Worm (Caenorhabditis elegans) whole organism, L1 larva: ENCODE results near the gene idpc-7.

Experiments used
- C16A3.4 ChIP-seq: fragments of 150-350 bp; optimal IDR thresholded peaks from 2 replicates; lab custom pipeline; 2014; ENCODE audit warnings: missing biosample characterization, missing genetic modification characterization
- C34B4.2 ChIP-seq: sonication (generic microtip); optimal IDR thresholded peaks from 2 replicates; lab custom pipeline; 2017; ENCODE audit warnings: mild to moderate bottlenecking, missing genetic modification characterization, missing compliant biosample characterization
- Y116A8C.19 ChIP-seq: sonication (generic microtip); optimal IDR thresholded peaks from 2 replicates; lab custom pipeline; 2016; ENCODE audit warnings: missing compliant biosample characterization, missing genetic modification characterization, borderline replicate concordance
- alr-1 ChIP-seq: fragments of 200-800 bp; sonication (Bioruptor generic); optimal IDR thresholded peaks from 2 replicates; lab custom pipeline; 2018; ENCODE audit warnings: borderline replicate concordance, mild to moderate bottlenecking, missing genetic modification characterization, missing compliant biosample characterization
- aly-2 ChIP-seq: fragments of 150-350 bp; optimal IDR thresholded peaks from 2 replicates; lab custom pipeline; 2014; ENCODE audit warnings: missing biosample characterization, missing genetic modification characterization
- ama-1 ChIP-seq: fragments of 150-350 bp; optimal IDR thresholded peaks from 2 replicates; lab custom pipeline; 2014
- blmp-1 ChIP-seq: fragments of 150-350 bp; optimal IDR thresholded peaks from 2 replicates; lab custom pipeline; 2014; ENCODE audit warnings: missing biosample characterization, missing genetic modification characterization
- ceh-82 ChIP-seq, 3 experiments: fragments of 150-350 bp in 1 of 3; sonication (generic microtip) in 2 of 3; optimal IDR thresholded peaks; 2 replicates each; lab custom pipeline; 2014 to 2017; ENCODE audit warnings: missing biosample characterization in 3 of 3, missing genetic modification characterization in 3 of 3
- ceh-90 ChIP-seq: sonication (generic microtip); optimal IDR thresholded peaks from 2 replicates; lab custom pipeline; 2016; ENCODE audit warnings: missing genetic modification characterization, missing compliant biosample characterization
- dsc-1 ChIP-seq: sonication (generic microtip); optimal IDR thresholded peaks from 2 replicates; lab custom pipeline; 2016; ENCODE audit warnings: mild to moderate bottlenecking, missing genetic modification characterization, missing compliant biosample characterization
- efl-1 ChIP-seq, 4 experiments: fragments of 150-350 bp; optimal IDR thresholded peaks in 3 of 4; peaks in 1 of 4; 1 replicate in 1 of 4; 2 replicates in 3 of 4; lab custom pipeline; 2014; ENCODE audit warnings: missing biosample characterization in 2 of 4, missing genetic modification characterization in 2 of 4, missing genetic modification reagents in 2 of 4
- efl-3 ChIP-seq: fragments of 200-800 bp; sonication (Bioruptor generic); optimal IDR thresholded peaks from 2 replicates; lab custom pipeline; 2018; ENCODE audit warnings: mild to moderate bottlenecking, missing genetic modification characterization, missing compliant biosample characterization
- egl-13 ChIP-seq: sonication (generic microtip); optimal IDR thresholded peaks from 2 replicates; lab custom pipeline; 2016; ENCODE audit warnings: missing genotype, missing genetic modification reagents, missing genetic modification characterization, missing compliant biosample characterization
- egl-27 ChIP-seq, 2 experiments: fragments of 150-350 bp in 1 of 2; sonication (generic microtip); optimal IDR thresholded peaks; 3 replicates each; lab custom pipeline; 2017 to 2018; ENCODE audit warnings: missing biosample characterization in 2 of 2, missing genetic modification characterization in 2 of 2, missing genetic modification reagents in 2 of 2
- elt-3 ChIP-seq, 6 experiments: fragments of 150-350 bp in 1 of 6; sonication (generic microtip); optimal IDR thresholded peaks; 2 replicates each; lab custom pipeline; 2017 to 2018; ENCODE audit warnings: missing biosample characterization in 6 of 6, missing genetic modification characterization in 6 of 6, inconsistent platforms in 1 of 6
- fkh-10 ChIP-seq: sonication (generic microtip); optimal IDR thresholded peaks from 2 replicates; lab custom pipeline; 2017; ENCODE audit warnings: missing biosample characterization, missing genetic modification reagents, missing genetic modification characterization
- fkh-4 ChIP-seq: sonication (generic microtip); optimal IDR thresholded peaks from 2 replicates; lab custom pipeline; 2016; ENCODE audit warnings: missing compliant biosample characterization, missing genetic modification characterization, borderline replicate concordance
- fos-1 ChIP-seq: fragments of 150-350 bp; optimal IDR thresholded peaks from 2 replicates; lab custom pipeline; 2014; ENCODE audit warnings: missing biosample characterization, missing genetic modification characterization
- irx-1 ChIP-seq: sonication (generic microtip); optimal IDR thresholded peaks from 2 replicates; lab custom pipeline; 2016; ENCODE audit warnings: missing genetic modification characterization, missing compliant biosample characterization
- isw-1 ChIP-seq: fragments of 200-800 bp; sonication (Bioruptor generic); IDR thresholded peaks from 2 replicates; pipeline ENCODE4 v1.3.6; 2022; ENCODE audit warnings: missing genetic modification characterization, missing compliant biosample characterization
- jun-1 ChIP-seq: fragments of 150-350 bp; optimal IDR thresholded peaks from 2 replicates; lab custom pipeline; 2014; ENCODE audit warnings: missing biosample characterization, missing genetic modification reagents, missing genetic modification characterization
- lin-14 ChIP-seq: fragments of 200-800 bp; sonication (Bioruptor generic); optimal IDR thresholded peaks from 2 replicates; lab custom pipeline; 2018; ENCODE audit warnings: mild to moderate bottlenecking, missing genetic modification characterization, moderate library complexity, missing compliant biosample characterization
- lin-15B ChIP-seq: fragments of 150-350 bp; sonication (generic microtip); optimal IDR thresholded peaks from 3 replicates; lab custom pipeline; 2014; ENCODE audit warnings: missing biosample characterization, missing genetic modification characterization
- lin-35 ChIP-seq, 2 experiments: fragments of 150-350 bp; optimal IDR thresholded peaks; 2 replicates each; lab custom pipeline; 2014; ENCODE audit warnings: missing biosample characterization in 2 of 2, missing genetic modification characterization in 2 of 2, missing genetic modification reagents in 2 of 2
- lin-39 ChIP-seq: fragments of 150-350 bp; optimal IDR thresholded peaks from 2 replicates; lab custom pipeline; 2014; ENCODE audit warnings: missing biosample characterization, missing genetic modification reagents, missing genetic modification characterization
- mef-2 ChIP-seq: fragments of 150-350 bp; optimal IDR thresholded peaks from 2 replicates; lab custom pipeline; 2014; ENCODE audit warnings: missing biosample characterization, missing genetic modification characterization
- mep-1 ChIP-seq: fragments of 150-350 bp; optimal IDR thresholded peaks from 2 replicates; lab custom pipeline; 2014; ENCODE audit warnings: missing biosample characterization, missing genetic modification characterization
- nhr-20 ChIP-seq: sonication (generic microtip); optimal IDR thresholded peaks from 2 replicates; lab custom pipeline; 2016; ENCODE audit warnings: mild to moderate bottlenecking, missing genetic modification characterization, missing compliant biosample characterization
- nhr-47 ChIP-seq: sonication (generic microtip); optimal IDR thresholded peaks from 2 replicates; lab custom pipeline; 2016; ENCODE audit warnings: mild to moderate bottlenecking, missing genetic modification characterization, moderate library complexity, missing compliant biosample characterization
- nhr-71 ChIP-seq: sonication (generic microtip); optimal IDR thresholded peaks from 2 replicates; lab custom pipeline; 2016; ENCODE audit warnings: mild to moderate bottlenecking, missing genetic modification characterization, moderate library complexity, missing compliant biosample characterization
- nhr-76 ChIP-seq: sonication (generic microtip); optimal IDR thresholded peaks from 2 replicates; lab custom pipeline; 2017; ENCODE audit warnings: missing biosample characterization, missing genetic modification characterization
- nhr-84 ChIP-seq: sonication (generic microtip); optimal IDR thresholded peaks from 2 replicates; lab custom pipeline; 2017; ENCODE audit warnings: missing biosample characterization, missing genetic modification characterization
- nhr-85 ChIP-seq: sonication (generic microtip); peaks from one replicate; lab custom pipeline; 2016; ENCODE audit warnings: missing genetic modification characterization, inconsistent platforms, missing compliant biosample characterization
- nhr-90 ChIP-seq: sonication (generic microtip); optimal IDR thresholded peaks from 2 replicates; lab custom pipeline; 2016; ENCODE audit warnings: mild to moderate bottlenecking, missing genetic modification characterization, missing compliant biosample characterization; ENCODE audit not compliant: poor library complexity
- pax-3 ChIP-seq: fragments of 200-800 bp; sonication (Bioruptor generic); optimal IDR thresholded peaks from 2 replicates; lab custom pipeline; 2018; ENCODE audit warnings: mild to moderate bottlenecking, missing genetic modification characterization, moderate library complexity, missing compliant biosample characterization
- pqm-1 ChIP-seq: sonication (generic microtip); optimal IDR thresholded peaks from 3 replicates; lab custom pipeline; 2017; ENCODE audit warnings: missing biosample characterization, missing genetic modification characterization
- snpc-4 ChIP-seq: fragments of 150-350 bp; optimal IDR thresholded peaks from 2 replicates; lab custom pipeline; 2014; ENCODE audit warnings: missing biosample characterization, missing genetic modification characterization
- snu-23 ChIP-seq: sonication (generic microtip); optimal IDR thresholded peaks from 2 replicates; lab custom pipeline; 2016; ENCODE audit warnings: missing genetic modification characterization, missing compliant biosample characterization
- swsn-7 ChIP-seq: sonication (generic microtip); optimal IDR thresholded peaks from 2 replicates; lab custom pipeline; 2016; ENCODE audit warnings: missing genetic modification characterization, missing compliant biosample characterization
- unc-30 ChIP-seq: sonication (generic microtip); optimal IDR thresholded peaks from 2 replicates; lab custom pipeline; 2017; ENCODE audit warnings: missing biosample characterization, missing genetic modification characterization
- unc-98 ChIP-seq: fragments of 200-800 bp; sonication (Bioruptor generic); IDR thresholded peaks from 2 replicates; pipeline ENCODE4 v1.3.6; 2022; ENCODE audit warnings: missing genetic modification characterization, missing compliant biosample characterization
- vab-15 ChIP-seq: sonication (generic microtip); optimal IDR thresholded peaks from 2 replicates; lab custom pipeline; 2017; ENCODE audit warnings: missing genotype, mild to moderate bottlenecking, missing genetic modification characterization, missing compliant biosample characterization
- xbp-1 ChIP-seq: sonication (generic microtip); optimal IDR thresholded peaks from 2 replicates; lab custom pipeline; 2016; ENCODE audit warnings: missing genetic modification characterization, missing compliant biosample characterization
- zag-1 ChIP-seq: fragments of 150-350 bp; optimal IDR thresholded peaks from 2 replicates; lab custom pipeline; 2014; ENCODE audit warnings: missing biosample characterization, missing genetic modification characterization
- ztf-11 ChIP-seq, 2 experiments: sonication (generic microtip); optimal IDR thresholded peaks; 2 replicates each; lab custom pipeline; 2016 to 2017; ENCODE audit warnings: missing genetic modification characterization in 2 of 2, missing biosample characterization in 1 of 2, missing compliant biosample characterization in 1 of 2

idpc-7 gene

DNA sequence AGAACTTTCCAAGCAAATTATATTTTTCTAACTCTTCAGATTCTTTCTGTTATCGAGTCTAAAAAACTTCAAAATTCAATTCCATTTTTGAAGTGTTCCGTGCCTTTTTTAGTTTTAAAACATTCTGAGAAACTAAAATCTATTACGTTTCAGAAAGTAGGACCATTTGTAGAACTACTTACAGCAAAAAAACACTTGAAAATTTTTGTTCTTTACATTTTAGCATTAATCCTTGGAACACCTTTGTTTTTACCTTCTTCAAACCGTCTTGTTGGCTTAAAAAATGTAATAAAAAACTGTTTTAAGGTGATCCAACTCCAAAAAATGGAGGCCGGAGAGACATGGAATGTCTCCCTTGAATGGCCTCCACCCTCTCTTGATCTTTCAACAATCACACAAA lies 10.6 kb downstream of the idpc-7 start, which contains the start of gene dop-2:
Gene dop-2 (plus strand): TSS at position 301 of the 400 bp plus-strand sequence.
- TF ChIP-seq jun-1 (tag; lab: Kevin White, UChicago) (no peak), aly-2 (tag; lab: Kevin White, UChicago) (no peak), nhr-90 (tag; lab: Kevin White, UChicago) (no peak)

DNA sequence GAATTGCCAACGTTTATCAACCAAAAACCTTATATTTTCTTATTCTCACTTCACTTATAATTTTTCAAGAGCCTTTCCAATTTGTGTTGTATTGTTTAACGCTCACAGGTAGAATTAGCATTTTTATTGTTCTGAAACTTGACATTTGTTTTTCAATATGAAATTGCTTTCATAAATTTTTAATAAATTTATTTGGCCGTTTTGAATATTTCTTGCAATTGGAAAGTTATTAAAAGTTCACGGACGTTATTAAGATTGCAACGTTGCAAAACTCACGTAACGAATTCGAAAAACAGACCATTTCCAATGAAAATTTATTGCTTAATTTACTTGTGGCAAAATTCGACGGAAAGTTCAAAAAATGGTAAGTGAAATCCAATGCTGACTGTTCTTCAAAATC lies 28.5 kb downstream of the idpc-7 start, which contains the start of gene K09G1.2:
Gene K09G1.2 (plus strand): TSS at position 301 of the 400 bp plus-strand sequence.
- TF ChIP-seq unc-98 (GFP tag; lab: Robert Waterston, UW) = no peak
- TF ChIP-seq efl-3 (GFP tag; lab: Kevin White, UChicago) = no peak
- TF ChIP-seq mep-1 (tag; lab: Kevin White, UChicago) = no peak
- TF ChIP-seq xbp-1 (tag; lab: Kevin White, UChicago) = no peak
- TF ChIP-seq nhr-76 (tag; lab: Kevin White, UChicago) = no peak
- no peak for TF ChIP-seq swsn-7 (tag; lab: Kevin White, UChicago)
- no peak for TF ChIP-seq alr-1 (tag; lab: Kevin White, UChicago)
- no peak for TF ChIP-seq egl-13
- TF ChIP-seq irx-1 = no peak
- TF ChIP-seq pqm-1 (tag; lab: Kevin White, UChicago) = no peak
- TF ChIP-seq lin-15B (tag; lab: Kevin White, UChicago) = no peak
- TF ChIP-seq vab-15 (tag; lab: Kevin White, UChicago) = no peak
- no peak for TF ChIP-seq Y116A8C.19 (tag; lab: Kevin White, UChicago)
- TF ChIP-seq egl-27 (tag; optimal IDR thresholded peaks at IDR 0.05; lab: Kevin White, UChicago) = no peak
- TF ChIP-seq C34B4.2 (tag; lab: Kevin White, UChicago) = no peak
- TF ChIP-seq fkh-4 (tag; lab: Kevin White, UChicago) = no peak
- TF ChIP-seq ama-1 = no peak

DNA sequence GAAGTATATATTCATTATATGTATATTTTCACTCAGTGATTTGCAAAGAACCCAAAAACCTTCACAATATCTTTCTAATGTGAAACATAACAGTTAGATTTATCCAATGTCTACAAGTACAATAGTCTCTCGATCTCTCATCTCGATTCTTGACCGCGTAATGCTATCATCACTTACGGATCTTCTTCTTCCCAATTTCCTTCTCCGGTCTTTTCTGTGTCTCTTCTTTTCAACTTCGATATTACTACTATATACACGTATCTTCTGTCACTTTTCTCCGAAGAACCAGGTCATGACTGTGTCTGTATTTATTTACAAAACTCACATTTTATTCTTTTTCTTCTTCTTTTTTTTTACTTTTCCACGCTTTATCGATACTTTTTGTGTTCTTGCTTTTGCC lies 30.2 kb downstream of the idpc-7 start:
- TF ChIP-seq xbp-1 (tag; lab: Kevin White, UChicago) (no peak), nhr-71 (peak; percentile 5), nhr-85 (tag; lab: Kevin White, UChicago) (peak; percentile 68), dsc-1 (tag; lab: Kevin White, UChicago) (no peak), lin-14 (GFP tag; lab: Kevin White, UChicago) (peak; percentile 57), elt-3 (tag; optimal IDR thresholded peaks at IDR 0.05; lab: Kevin White, UChicago) (peak in 2 of 6 experiments; percentile 40 to 41), nhr-20 (tag; lab: Kevin White, UChicago) (peak; percentile 22), mep-1 (tag; lab: Kevin White, UChicago) (peak; percentile 16), snu-23 (GFP tag; lab: Kevin White, UChicago) (peak; percentile 34), lin-35 (GFP tag; optimal IDR thresholded peaks at IDR 0.05; lab: Kevin White, UChicago) (no peak), blmp-1 (tag; lab: Kevin White, UChicago) (peak; percentile 68), nhr-47 (tag; lab: Kevin White, UChicago) (no peak)

DNA sequence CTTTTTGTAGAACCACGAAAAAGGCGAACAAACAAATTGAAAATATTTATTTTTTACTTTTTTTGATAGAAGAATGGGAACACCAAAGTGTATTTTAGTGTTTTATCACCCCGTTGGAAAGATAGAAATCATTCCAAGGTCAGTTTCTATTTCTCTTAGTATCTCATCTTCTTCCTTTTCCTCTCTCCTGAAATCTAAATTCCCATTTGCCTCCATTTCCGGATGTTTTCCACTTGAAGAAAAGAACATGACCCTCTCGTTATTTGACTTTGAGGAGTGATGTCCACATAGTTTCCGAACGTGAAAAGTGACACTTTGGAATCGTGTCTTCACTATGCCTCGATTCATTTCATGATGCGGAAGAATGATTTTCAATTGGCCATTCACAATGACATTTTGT lies 31.2 kb downstream of the idpc-7 start:
- TF ChIP-seq C34B4.2 (tag; lab: Kevin White, UChicago) (no peak), isw-1 (GFP tag; lab: Robert Waterston, UW) (no peak), snpc-4 (tag; lab: Kevin White, UChicago) (no peak), snu-23 (GFP tag; lab: Kevin White, UChicago) (no peak), blmp-1 (tag; lab: Kevin White, UChicago) (peak; percentile 77), fkh-10 (GFP tag; lab: Kevin White, UChicago) (no peak), ceh-90 (no peak), mef-2 (no peak), fos-1 (tag; lab: Kevin White, UChicago) (no peak), ztf-11 (tag; optimal IDR thresholded peaks at IDR 0.05; lab: Kevin White, UChicago) (no peak), zag-1 (no peak), alr-1 (tag; lab: Kevin White, UChicago) (no peak), unc-30 (tag; lab: Kevin White, UChicago) (no peak), elt-3 (tag; optimal IDR thresholded peaks at IDR 0.05; lab: Kevin White, UChicago) (peak in 1 of 6 experiments; percentile 26), nhr-85 (tag; lab: Kevin White, UChicago) (peak; percentile 12), nhr-84 (tag; lab: Kevin White, UChicago) (no peak), pax-3 (tag; lab: Kevin White, UChicago) (no peak), nhr-47 (tag; lab: Kevin White, UChicago) (no peak), nhr-20 (tag; lab: Kevin White, UChicago) (no peak), lin-15B (tag; lab: Kevin White, UChicago) (no peak), lin-39 (tag; lab: Kevin White, UChicago) (no peak), ceh-82 (tag; optimal IDR thresholded peaks at IDR 0.05; lab: Kevin White, UChicago) (no peak), egl-13 (no peak), lin-14 (GFP tag; lab: Kevin White, UChicago) (peak; percentile 19), nhr-76 (tag; lab: Kevin White, UChicago) (no peak), efl-1 (optimal IDR thresholded peaks at IDR 0.05; lab: Kevin White, UChicago) (no peak), efl-1 (GFP tag; optimal IDR thresholded peaks at IDR 0.05 in 1 of 2; lab: Kevin White, UChicago) (peak in 1 of 2 experiments; percentile 21), C16A3.4 (tag; lab: Kevin White, UChicago) (no peak)
